Worm (Caenorhabditis elegans) whole organism, L1 larva: ENCODE results near the gene efk-1.

ENCODE experiments used
- C04F5.9 ChIP-seq: sonication (generic microtip); optimal IDR thresholded peaks from 2 replicates; lab custom pipeline; 2016; ENCODE audit warnings: missing genetic modification characterization, missing compliant biosample characterization
- C16A3.4 ChIP-seq: fragments of 150-350 bp; optimal IDR thresholded peaks from 2 replicates; lab custom pipeline; 2014; ENCODE audit warnings: missing biosample characterization, missing genetic modification characterization
- C34B4.2 ChIP-seq: sonication (generic microtip); optimal IDR thresholded peaks from 2 replicates; lab custom pipeline; 2017; ENCODE audit warnings: mild to moderate bottlenecking, missing genetic modification characterization, missing compliant biosample characterization
- F16B12.6 ChIP-seq: fragments of 150-350 bp; optimal IDR thresholded peaks from 2 replicates; lab custom pipeline; 2014; ENCODE audit warnings: missing biosample characterization, missing genetic modification characterization
- aha-1 ChIP-seq: fragments of 150-350 bp; optimal IDR thresholded peaks from 2 replicates; lab custom pipeline; 2014; ENCODE audit warnings: missing biosample characterization, missing genetic modification characterization
- alr-1 ChIP-seq: fragments of 200-800 bp; sonication (Bioruptor generic); optimal IDR thresholded peaks from 2 replicates; lab custom pipeline; 2018; ENCODE audit warnings: borderline replicate concordance, mild to moderate bottlenecking, missing genetic modification characterization, missing compliant biosample characterization
- aly-2 ChIP-seq: fragments of 150-350 bp; optimal IDR thresholded peaks from 2 replicates; lab custom pipeline; 2014; ENCODE audit warnings: missing biosample characterization, missing genetic modification characterization
- blmp-1 ChIP-seq: fragments of 150-350 bp; optimal IDR thresholded peaks from 2 replicates; lab custom pipeline; 2014; ENCODE audit warnings: missing biosample characterization, missing genetic modification characterization
- ceh-82 ChIP-seq, 3 experiments: fragments of 150-350 bp in 1 of 3; sonication (generic microtip) in 2 of 3; optimal IDR thresholded peaks; 2 replicates each; lab custom pipeline; 2014 to 2017; ENCODE audit warnings: missing biosample characterization in 3 of 3, missing genetic modification characterization in 3 of 3
- dpl-1 ChIP-seq, 3 experiments: fragments of 150-350 bp in 2 of 3; sonication (generic microtip) in 1 of 3; optimal IDR thresholded peaks; 2 replicates each; lab custom pipeline; 2014 to 2017; ENCODE audit warnings: missing biosample characterization in 3 of 3, missing genetic modification characterization in 3 of 3, missing genetic modification reagents in 3 of 3
- dsc-1 ChIP-seq: sonication (generic microtip); optimal IDR thresholded peaks from 2 replicates; lab custom pipeline; 2016; ENCODE audit warnings: mild to moderate bottlenecking, missing genetic modification characterization, missing compliant biosample characterization
- efl-1 ChIP-seq, 4 experiments: fragments of 150-350 bp; optimal IDR thresholded peaks in 3 of 4; peaks in 1 of 4; 1 replicate in 1 of 4; 2 replicates in 3 of 4; lab custom pipeline; 2014; ENCODE audit warnings: missing biosample characterization in 2 of 4, missing genetic modification characterization in 2 of 4, missing genetic modification reagents in 2 of 4
- egl-13 ChIP-seq: sonication (generic microtip); optimal IDR thresholded peaks from 2 replicates; lab custom pipeline; 2016; ENCODE audit warnings: missing genotype, missing genetic modification reagents, missing genetic modification characterization, missing compliant biosample characterization
- egl-27 ChIP-seq, 2 experiments: fragments of 150-350 bp in 1 of 2; sonication (generic microtip); optimal IDR thresholded peaks; 3 replicates each; lab custom pipeline; 2017 to 2018; ENCODE audit warnings: missing biosample characterization in 2 of 2, missing genetic modification characterization in 2 of 2, missing genetic modification reagents in 2 of 2
- elt-2 ChIP-seq: sonication (generic microtip); optimal IDR thresholded peaks from 2 replicates; lab custom pipeline; 2016; ENCODE audit warnings: missing genetic modification characterization, mild to moderate bottlenecking, inconsistent platforms, missing compliant biosample characterization, missing genetic modification reagents
- elt-3 ChIP-seq, 6 experiments: fragments of 150-350 bp in 1 of 6; sonication (generic microtip); optimal IDR thresholded peaks; 2 replicates each; lab custom pipeline; 2017 to 2018; ENCODE audit warnings: missing biosample characterization in 6 of 6, missing genetic modification characterization in 6 of 6, inconsistent platforms in 1 of 6
- fkh-8 ChIP-seq: sonication (generic microtip); optimal IDR thresholded peaks from 2 replicates; lab custom pipeline; 2016; ENCODE audit warnings: mild to moderate bottlenecking, missing genetic modification characterization, missing compliant biosample characterization
- fos-1 ChIP-seq: fragments of 150-350 bp; optimal IDR thresholded peaks from 2 replicates; lab custom pipeline; 2014; ENCODE audit warnings: missing biosample characterization, missing genetic modification characterization
- hpl-2 ChIP-seq: fragments of 150-350 bp; optimal IDR thresholded peaks from 2 replicates; lab custom pipeline; 2014; ENCODE audit warnings: missing biosample characterization, missing genetic modification reagents, missing genetic modification characterization
- irx-1 ChIP-seq: sonication (generic microtip); optimal IDR thresholded peaks from 2 replicates; lab custom pipeline; 2016; ENCODE audit warnings: missing genetic modification characterization, missing compliant biosample characterization
- jun-1 ChIP-seq: fragments of 150-350 bp; optimal IDR thresholded peaks from 2 replicates; lab custom pipeline; 2014; ENCODE audit warnings: missing biosample characterization, missing genetic modification reagents, missing genetic modification characterization
- lin-15B ChIP-seq: fragments of 150-350 bp; sonication (generic microtip); optimal IDR thresholded peaks from 3 replicates; lab custom pipeline; 2014; ENCODE audit warnings: missing biosample characterization, missing genetic modification characterization
- lin-35 ChIP-seq, 2 experiments: fragments of 150-350 bp; optimal IDR thresholded peaks; 2 replicates each; lab custom pipeline; 2014; ENCODE audit warnings: missing biosample characterization in 2 of 2, missing genetic modification characterization in 2 of 2, missing genetic modification reagents in 2 of 2
- lin-39 ChIP-seq: fragments of 150-350 bp; optimal IDR thresholded peaks from 2 replicates; lab custom pipeline; 2014; ENCODE audit warnings: missing biosample characterization, missing genetic modification reagents, missing genetic modification characterization
- mab-9 ChIP-seq: fragments of 200-800 bp; sonication (Bioruptor generic); IDR thresholded peaks from 2 replicates; pipeline ENCODE4 v1.3.6; 2022; ENCODE audit warnings: missing genetic modification reagents, missing genetic modification characterization, missing compliant biosample characterization
- mep-1 ChIP-seq: fragments of 150-350 bp; optimal IDR thresholded peaks from 2 replicates; lab custom pipeline; 2014; ENCODE audit warnings: missing biosample characterization, missing genetic modification characterization
- nhr-19 ChIP-seq: fragments of 200-800 bp; sonication (Bioruptor generic); conservative IDR thresholded peaks from 2 replicates; pipeline ENCODE4 v1.3.6; 2022; ENCODE audit warnings: missing genetic modification characterization, missing compliant biosample characterization
- nhr-20 ChIP-seq: sonication (generic microtip); optimal IDR thresholded peaks from 2 replicates; lab custom pipeline; 2016; ENCODE audit warnings: mild to moderate bottlenecking, missing genetic modification characterization, missing compliant biosample characterization
- nhr-47 ChIP-seq: sonication (generic microtip); optimal IDR thresholded peaks from 2 replicates; lab custom pipeline; 2016; ENCODE audit warnings: mild to moderate bottlenecking, missing genetic modification characterization, moderate library complexity, missing compliant biosample characterization
- nhr-77 ChIP-seq: fragments of 150-350 bp; optimal IDR thresholded peaks from 2 replicates; lab custom pipeline; 2014; ENCODE audit warnings: missing biosample characterization, missing genetic modification characterization
- nhr-84 ChIP-seq: sonication (generic microtip); optimal IDR thresholded peaks from 2 replicates; lab custom pipeline; 2017; ENCODE audit warnings: missing biosample characterization, missing genetic modification characterization
- nhr-85 ChIP-seq: sonication (generic microtip); peaks from one replicate; lab custom pipeline; 2016; ENCODE audit warnings: missing genetic modification characterization, inconsistent platforms, missing compliant biosample characterization
- nhr-90 ChIP-seq: sonication (generic microtip); optimal IDR thresholded peaks from 2 replicates; lab custom pipeline; 2016; ENCODE audit warnings: mild to moderate bottlenecking, missing genetic modification characterization, missing compliant biosample characterization; ENCODE audit not compliant: poor library complexity
- rnt-1 ChIP-seq: sonication (generic microtip); optimal IDR thresholded peaks from 2 replicates; lab custom pipeline; 2016; ENCODE audit warnings: mild to moderate bottlenecking, missing genetic modification characterization, moderate library complexity, missing compliant biosample characterization
- skn-1 ChIP-seq: fragments of 150-350 bp; optimal IDR thresholded peaks from 2 replicates; lab custom pipeline; 2014; ENCODE audit warnings: missing biosample characterization, missing genetic modification characterization
- snpc-4 ChIP-seq: fragments of 150-350 bp; optimal IDR thresholded peaks from 2 replicates; lab custom pipeline; 2014; ENCODE audit warnings: missing biosample characterization, missing genetic modification characterization
- snu-23 ChIP-seq: sonication (generic microtip); optimal IDR thresholded peaks from 2 replicates; lab custom pipeline; 2016; ENCODE audit warnings: missing genetic modification characterization, missing compliant biosample characterization
- sup-37 ChIP-seq: fragments of 200-800 bp; sonication (Bioruptor generic); optimal IDR thresholded peaks from 2 replicates; lab custom pipeline; 2018; ENCODE audit warnings: mild to moderate bottlenecking, missing genetic modification characterization, missing compliant biosample characterization
- swsn-7 ChIP-seq: sonication (generic microtip); optimal IDR thresholded peaks from 2 replicates; lab custom pipeline; 2016; ENCODE audit warnings: missing genetic modification characterization, missing compliant biosample characterization
- tbx-2 ChIP-seq: sonication (generic microtip); optimal IDR thresholded peaks from 2 replicates; lab custom pipeline; 2016; ENCODE audit warnings: missing genetic modification characterization, missing compliant biosample characterization
- tlp-1 ChIP-seq: fragments of 150-350 bp; optimal IDR thresholded peaks from 2 replicates; lab custom pipeline; 2014; ENCODE audit warnings: missing biosample characterization, missing genetic modification characterization
- unc-130 ChIP-seq: fragments of 150-350 bp; optimal IDR thresholded peaks from 2 replicates; lab custom pipeline; 2017; ENCODE audit warnings: missing biosample characterization, missing genetic modification characterization, inconsistent platforms
- unc-30 ChIP-seq: sonication (generic microtip); optimal IDR thresholded peaks from 2 replicates; lab custom pipeline; 2017; ENCODE audit warnings: missing biosample characterization, missing genetic modification characterization
- unc-98 ChIP-seq: fragments of 200-800 bp; sonication (Bioruptor generic); IDR thresholded peaks from 2 replicates; pipeline ENCODE4 v1.3.6; 2022; ENCODE audit warnings: missing genetic modification characterization, missing compliant biosample characterization
- xbp-1 ChIP-seq: sonication (generic microtip); optimal IDR thresholded peaks from 2 replicates; lab custom pipeline; 2016; ENCODE audit warnings: missing genetic modification characterization, missing compliant biosample characterization
- zag-1 ChIP-seq: fragments of 150-350 bp; optimal IDR thresholded peaks from 2 replicates; lab custom pipeline; 2014; ENCODE audit warnings: missing biosample characterization, missing genetic modification characterization

The efk-1 gene

ce11 chrIII:6158642-6159475, 9.5 kb downstream of the efk-1 start, which contains the start of gene nfm-1 (continued):
- TF ChIP-seq tbx-2 (tag; lab: Kevin White, UChicago) (peak; percentile 35), nhr-20 (peak; percentile 38), irx-1 (peak; percentile 58), C04F5.9 (tag; lab: Kevin White, UChicago) (no peak), mab-9 (GFP tag; lab: Robert Waterston, UW) (no peak), C34B4.2 (tag; lab: Kevin White, UChicago) (no peak), nhr-47 (tag; lab: Kevin White, UChicago) (peak; percentile 72), elt-2 (tag; lab: Kevin White, UChicago) (peak; percentile 81), nhr-84 (tag; lab: Kevin White, UChicago) (no peak), lin-35 (GFP tag; optimal IDR thresholded peaks at IDR 0.05; lab: Kevin White, UChicago) (peak; percentile 41 to 78), C16A3.4 (peak; percentile 57), F16B12.6 (peak; percentile 17), efl-1 (optimal IDR thresholded peaks at IDR 0.05; lab: Kevin White, UChicago) (peak; percentile 50 to 62), efl-1 (GFP tag; optimal IDR thresholded peaks at IDR 0.05 in 1 of 2; lab: Kevin White, UChicago) (peak; percentile 30 to 93), snpc-4 (tag; lab: Kevin White, UChicago) (peak; percentile 9), hpl-2 (GFP tag; lab: Kevin White, UChicago) (peak; percentile 58), blmp-1 (peak; percentile 57), egl-13 (tag; lab: Kevin White, UChicago) (peak; percentile 19), tlp-1 (tag; lab: Kevin White, UChicago) (no peak), alr-1 (tag; lab: Kevin White, UChicago) (no peak), mep-1 (tag; lab: Kevin White, UChicago) (peak; percentile 77), nhr-19 (GFP tag; lab: Robert Waterston, UW) (peak; percentile 71), swsn-7 (tag; lab: Kevin White, UChicago) (peak; percentile 59), aly-2 (tag; lab: Kevin White, UChicago) (no peak), fkh-8 (tag; lab: Kevin White, UChicago) (peak; percentile 45), egl-27 (tag; optimal IDR thresholded peaks at IDR 0.05; lab: Kevin White, UChicago) (peak in 1 of 2 experiments; percentile 3), unc-30 (no peak), snu-23 (GFP tag; lab: Kevin White, UChicago) (peak; percentile 66), aha-1 (tag; lab: Kevin White, UChicago) (no peak), fos-1 (tag; lab: Kevin White, UChicago) (peak; percentile 42), xbp-1 (tag; lab: Kevin White, UChicago) (peak; percentile 40), ceh-82 (tag; optimal IDR thresholded peaks at IDR 0.05; lab: Kevin White, UChicago) (peak in 2 of 3 experiments; percentile 62 to 73), jun-1 (no peak), sup-37 (peak; percentile 10), lin-15B (tag; lab: Kevin White, UChicago) (peak; percentile 5), nhr-90 (tag; lab: Kevin White, UChicago) (peak; percentile 62), zag-1 (tag; lab: Kevin White, UChicago) (no peak), unc-98 (GFP tag; lab: Robert Waterston, UW) (peak; percentile 30; the same call in 1 of the 2 replicates), elt-3 (tag; optimal IDR thresholded peaks at IDR 0.05; lab: Kevin White, UChicago) (peak in 3 of 6 experiments; percentile 27 to 72 (median 33)), skn-1 (tag; lab: Kevin White, UChicago) (peak; percentile 24), dsc-1 (tag; lab: Kevin White, UChicago) (peak; percentile 60), nhr-85 (peak; percentile 73), rnt-1 (tag; lab: Kevin White, UChicago) (peak; percentile 63), nhr-77 (tag; lab: Kevin White, UChicago) (peak; percentile 14), dpl-1 (GFP tag; optimal IDR thresholded peaks at IDR 0.05; lab: Kevin White, UChicago) (peak; percentile 13 to 48 (median 26)), lin-39 (no peak), unc-130 (tag; lab: Kevin White, UChicago) (peak; percentile 64)
